Worm (Caenorhabditis elegans) whole organism, mixed stage, embryonic: ENCODE results near the gene nrx-1.
A peak's percentile ranks its signal among the peaks of the same experiment; 100 is the strongest.

Experiments
- M03D4.4 ChIP-seq: sonication (generic microtip); optimal IDR thresholded peaks from 2 replicates; lab custom pipeline; 2017; ENCODE audit warnings: mild to moderate bottlenecking, missing genetic modification characterization, missing compliant biosample characterization
- bed-3 ChIP-seq: fragments of 200-800 bp; sonication (Bioruptor generic); optimal IDR thresholded peaks from 3 replicates; lab custom pipeline; 2018; ENCODE audit warnings: mild to moderate bottlenecking, missing genetic modification characterization, moderate library complexity, missing compliant biosample characterization
- ceh-43 ChIP-seq: fragments of 200-800 bp; sonication (Bioruptor generic); optimal IDR thresholded peaks from 2 replicates; lab custom pipeline; 2018; ENCODE audit warnings: mild to moderate bottlenecking, missing genetic modification characterization, moderate library complexity, missing compliant biosample characterization
- ceh-83 ChIP-seq: fragments of 200-800 bp; sonication (Bioruptor generic); optimal IDR thresholded peaks from 2 replicates; lab custom pipeline; 2018; ENCODE audit warnings: mild to moderate bottlenecking, missing genetic modification characterization, missing compliant biosample characterization
- ces-1 ChIP-seq: fragments of 150-350 bp; optimal IDR thresholded peaks from 2 replicates; lab custom pipeline; 2014; ENCODE audit warnings: missing biosample characterization, missing genetic modification reagents, missing genetic modification characterization
- cnd-1 ChIP-seq: fragments of 200-800 bp; sonication (Bioruptor generic); optimal IDR thresholded peaks from 2 replicates; lab custom pipeline; 2018; ENCODE audit warnings: mild to moderate bottlenecking, missing genetic modification characterization, missing compliant biosample characterization
- drap-1 ChIP-seq: fragments of 200-800 bp; sonication (Bioruptor generic); optimal IDR thresholded peaks from 3 replicates; lab custom pipeline; 2018; ENCODE audit warnings: mild to moderate bottlenecking, missing genetic modification characterization, missing compliant biosample characterization
- elt-3 ChIP-seq: fragments of 150-350 bp; optimal IDR thresholded peaks from 2 replicates; lab custom pipeline; 2014; ENCODE audit warnings: missing biosample characterization, missing genetic modification characterization
- flh-1 ChIP-seq: fragments of 200-800 bp; sonication (Bioruptor generic); optimal IDR thresholded peaks from 2 replicates; lab custom pipeline; 2018; ENCODE audit warnings: mild to moderate bottlenecking, missing genetic modification characterization, moderate library complexity, missing compliant biosample characterization
- ham-2 ChIP-seq: fragments of 200-800 bp; sonication (Bioruptor generic); optimal IDR thresholded peaks from 2 replicates; lab custom pipeline; 2018; ENCODE audit warnings: mild to moderate bottlenecking, missing genetic modification characterization, missing compliant biosample characterization
- hlh-1 ChIP-seq: fragments of 150-350 bp; optimal IDR thresholded peaks from 2 replicates; lab custom pipeline; 2014; ENCODE audit warnings: missing biosample characterization, missing genetic modification reagents, missing genetic modification characterization
- lin-32 ChIP-seq: fragments of 200-800 bp; sonication (Bioruptor generic); optimal IDR thresholded peaks from 2 replicates; lab custom pipeline; 2018; ENCODE audit warnings: mild to moderate bottlenecking, missing genetic modification characterization, missing compliant biosample characterization
- lsy-2 ChIP-seq: fragments of 150-350 bp; optimal IDR thresholded peaks from 2 replicates; lab custom pipeline; 2014; ENCODE audit warnings: missing biosample characterization, missing genetic modification characterization
- mab-5 ChIP-seq: fragments of 150-350 bp; optimal IDR thresholded peaks from 2 replicates; lab custom pipeline; 2014; ENCODE audit warnings: missing biosample characterization, missing genetic modification characterization
- mep-1 ChIP-seq: fragments of 150-350 bp; optimal IDR thresholded peaks from 2 replicates; lab custom pipeline; 2017; ENCODE audit warnings: missing biosample characterization, missing genetic modification reagents, missing genetic modification characterization, inconsistent platforms
- mls-2 ChIP-seq: sonication (generic microtip); optimal IDR thresholded peaks from 2 replicates; lab custom pipeline; 2016; ENCODE audit warnings: mild to moderate bottlenecking, missing genetic modification characterization, moderate library complexity, missing compliant biosample characterization
- nhr-12 ChIP-seq: fragments of 150-350 bp; optimal IDR thresholded peaks from 2 replicates; lab custom pipeline; 2014; ENCODE audit warnings: missing biosample characterization, missing genetic modification characterization
- nhr-2 ChIP-seq: fragments of 150-350 bp; optimal IDR thresholded peaks from 2 replicates; lab custom pipeline; 2014; ENCODE audit warnings: missing biosample characterization, missing genetic modification characterization
- nhr-28 ChIP-seq: fragments of 150-350 bp; optimal IDR thresholded peaks from 2 replicates; lab custom pipeline; 2014; ENCODE audit warnings: missing biosample characterization, missing genetic modification characterization
- pha-4 ChIP-seq: fragments of 150-350 bp; optimal IDR thresholded peaks from 2 replicates; lab custom pipeline; 2018; ENCODE audit warnings: missing biosample characterization, missing genetic modification reagents, missing genetic modification characterization
- sem-2 ChIP-seq: fragments of 200-800 bp; sonication (Bioruptor generic); optimal IDR thresholded peaks from 2 replicates; lab custom pipeline; 2018; ENCODE audit warnings: mild to moderate bottlenecking, missing genetic modification characterization, missing compliant biosample characterization
- sptf-1 ChIP-seq: sonication (generic microtip); optimal IDR thresholded peaks from 2 replicates; lab custom pipeline; 2017; ENCODE audit warnings: mild to moderate bottlenecking, missing genetic modification characterization, moderate library complexity, missing compliant biosample characterization
- tbx-8 ChIP-seq: fragments of 200-800 bp; sonication (Bioruptor generic); optimal IDR thresholded peaks from 2 replicates; lab custom pipeline; 2018; ENCODE audit warnings: mild to moderate bottlenecking, missing genetic modification characterization, moderate library complexity, missing compliant biosample characterization
- unc-120 ChIP-seq: sonication (generic microtip); optimal IDR thresholded peaks from 2 replicates; lab custom pipeline; 2017; ENCODE audit warnings: missing genetic modification characterization, missing compliant biosample characterization; ENCODE audit not compliant: poor library complexity, severe bottlenecking
- unc-39 ChIP-seq: fragments of 150-350 bp; optimal IDR thresholded peaks from 2 replicates; lab custom pipeline; 2014; ENCODE audit warnings: missing biosample characterization, missing genetic modification characterization
- unc-62 ChIP-seq: fragments of 150-350 bp; optimal IDR thresholded peaks from 2 replicates; lab custom pipeline; 2014; ENCODE audit warnings: missing biosample characterization, missing genetic modification reagents, missing genetic modification characterization
- zip-8 ChIP-seq: fragments of 150-350 bp; optimal IDR thresholded peaks from 2 replicates; lab custom pipeline; 2014; ENCODE audit warnings: missing biosample characterization, missing genetic modification characterization

The nrx-1 gene

DNA sequence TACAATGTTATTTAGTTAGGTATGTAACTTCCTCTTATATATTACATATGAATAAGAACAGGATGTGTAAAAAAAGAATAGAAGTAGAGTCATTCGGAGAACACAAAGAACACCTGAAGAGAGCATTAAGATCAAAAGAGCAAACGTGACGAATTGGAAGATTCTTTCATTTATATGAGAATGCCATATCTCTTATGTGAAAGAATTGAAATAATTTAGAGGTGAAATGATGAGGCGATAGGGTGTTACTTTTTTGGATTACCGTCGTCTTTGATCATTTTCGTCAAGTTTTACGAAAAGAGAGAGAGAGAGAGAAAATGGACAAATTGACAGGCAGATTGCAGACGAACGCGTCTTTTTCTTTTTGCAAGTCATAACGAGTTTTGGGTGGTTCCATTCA is 51.7 kb downstream of the nrx-1 start:
- TF ChIP-seq nhr-28 (no peak), mep-1 (tag; lab: Kevin White, UChicago) (no peak), ceh-43 (GFP tag; lab: Kevin White, UChicago) (no peak), flh-1 (no peak), ham-2 (GFP tag; lab: Kevin White, UChicago) (no peak), unc-39 (tag; lab: Kevin White, UChicago) (no peak), sem-2 (GFP tag; lab: Kevin White, UChicago) (no peak), pha-4 (tag; lab: Kevin White, UChicago) (no peak)

ce11 chrV:10877808-10878600 is 53.2 kb downstream of the nrx-1 start:
- TF ChIP-seq zip-8 (tag; lab: Kevin White, UChicago): no peak
- TF ChIP-seq flh-1: no peak
- TF ChIP-seq, all 35 proteins: peak for 0

ce11 chrV:10880138-10880882 is 55.5 kb downstream of the nrx-1 start, which contains the start of gene F32D8.1:
TSS of gene F32D8.1 (plus strand) at chrV:10880832.
- TF ChIP-seq ceh-83 (GFP tag; lab: Kevin White, UChicago) (no peak), mab-5 (tag; lab: Kevin White, UChicago) (no peak), pha-4 (tag; lab: Kevin White, UChicago) (no peak), ces-1 (peak; percentile 97), unc-120 (tag; lab: Kevin White, UChicago) (no peak), zip-8 (tag; lab: Kevin White, UChicago) (no peak)

ce11 chrV:10883478-10883877 is 58.7 kb downstream of the nrx-1 start, which contains the start of gene F32D8.2:
TSS of gene F32D8.2 (plus strand) at chrV:10883778.
- TF ChIP-seq nhr-2 (tag; lab: Kevin White, UChicago) (no peak), sptf-1 (tag; lab: Kevin White, UChicago) (no peak), hlh-1 (tag; lab: Kevin White, UChicago) (no peak), unc-62 (GFP tag; lab: Kevin White, UChicago) (no peak), unc-39 (tag; lab: Kevin White, UChicago) (no peak)

DNA sequence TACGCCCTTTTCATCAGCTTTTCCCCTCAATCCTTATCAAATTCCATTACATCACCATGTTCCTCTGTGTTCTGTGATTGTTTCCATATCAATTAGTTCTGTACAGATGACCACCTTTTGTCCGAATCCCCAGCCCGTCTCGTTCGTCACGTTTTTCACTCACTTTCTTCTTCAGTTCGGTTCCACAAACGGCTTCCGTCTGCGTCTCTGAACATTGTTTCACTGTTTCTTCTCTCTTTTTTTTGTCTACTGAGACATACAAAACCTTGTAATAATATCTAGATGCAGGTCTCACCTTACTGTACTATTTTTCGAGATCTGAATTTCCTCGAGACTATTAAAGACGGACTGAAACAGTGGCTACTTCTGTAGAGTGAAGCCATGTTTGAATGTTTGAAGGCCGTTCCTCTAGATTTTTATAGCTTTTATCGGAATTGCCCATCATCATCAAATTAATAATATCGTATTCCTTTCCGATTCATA is 61.6 kb downstream of the nrx-1 start, which contains the start of gene F32D8.3:
TSS of gene F32D8.3 (plus strand) at position 433 of the 483 bp plus-strand sequence.
- TF ChIP-seq lsy-2: no peak
- no peak for TF ChIP-seq zip-8 (tag; lab: Kevin White, UChicago)
- no peak for TF ChIP-seq flh-1
- no peak for TF ChIP-seq mep-1 (tag; lab: Kevin White, UChicago)
- TF ChIP-seq ham-2 (GFP tag; lab: Kevin White, UChicago): no peak

DNA sequence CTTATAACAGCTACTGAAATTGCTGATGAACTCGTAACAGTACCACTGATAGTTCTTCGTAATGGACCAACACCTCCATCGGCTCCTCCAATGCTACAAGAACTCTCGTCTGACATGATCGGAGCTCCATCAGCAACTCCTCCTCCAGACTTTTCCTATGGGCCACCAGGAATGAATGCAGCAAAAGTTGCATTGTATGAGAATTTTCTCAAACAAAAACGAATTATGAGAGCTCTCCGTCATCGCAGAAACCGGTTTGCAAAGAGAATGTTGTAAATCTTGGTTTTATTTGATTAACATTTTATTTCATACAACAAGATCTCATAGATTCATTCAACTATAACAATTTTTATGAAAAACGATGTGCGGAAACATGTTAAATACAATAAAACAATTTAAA is 62.8 kb downstream of the nrx-1 start:
- TF ChIP-seq elt-3 (tag; lab: Kevin White, UChicago) (no peak), pha-4 (tag; lab: Kevin White, UChicago) (no peak), lsy-2 (no peak), hlh-1 (tag; lab: Kevin White, UChicago) (no peak), drap-1 (GFP tag; lab: Kevin White, UChicago) (no peak)
- TF ChIP-seq, all 35 proteins: peak for 0

- TF ChIP-seq ceh-43 (GFP tag; lab: Kevin White, UChicago) (no peak), ham-2 (GFP tag; lab: Kevin White, UChicago) (no peak), mls-2 (no peak)
These were observed 63.3 kb downstream of the nrx-1 start for ce11 chrV:10888153-10888552.

DNA sequence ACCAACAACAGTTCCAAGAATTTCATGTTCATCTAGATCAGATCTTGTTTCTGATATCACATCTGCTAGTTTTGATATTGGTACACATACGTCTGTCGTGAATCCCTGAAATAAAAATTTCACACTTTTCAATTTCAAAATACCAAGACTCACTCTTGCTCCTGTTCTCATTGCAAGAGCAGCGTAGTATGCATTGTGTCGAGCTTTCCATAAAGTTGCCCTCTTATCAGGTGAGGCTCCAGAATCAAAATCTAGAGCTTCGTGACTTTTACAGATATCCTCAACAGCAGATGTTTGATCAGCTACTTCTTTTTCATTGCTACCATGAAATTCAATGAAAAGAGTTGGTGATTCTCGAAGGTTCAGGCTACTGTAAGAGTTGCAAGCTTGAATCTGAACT is 64.2 kb downstream of the nrx-1 start, which contains the start of gene F32D8.11:
TSS of gene F32D8.11 (minus strand) at position 101 of the 400 bp plus-strand sequence.
- TF ChIP-seq bed-3 (GFP tag; lab: Kevin White, UChicago) (no peak), ces-1 (no peak), cnd-1 (tag; lab: Kevin White, UChicago) (no peak), tbx-8 (no peak), nhr-12 (no peak), flh-1 (no peak), unc-62 (GFP tag; lab: Kevin White, UChicago) (no peak), lin-32 (GFP tag; lab: Kevin White, UChicago) (no peak), unc-39 (tag; lab: Kevin White, UChicago) (no peak), M03D4.4 (tag; lab: Kevin White, UChicago) (no peak), unc-120 (tag; lab: Kevin White, UChicago) (no peak)
